Fruit fly (Drosophila melanogaster): ENCODE results near the gene CG33995.

Gene CG33995

DNA sequence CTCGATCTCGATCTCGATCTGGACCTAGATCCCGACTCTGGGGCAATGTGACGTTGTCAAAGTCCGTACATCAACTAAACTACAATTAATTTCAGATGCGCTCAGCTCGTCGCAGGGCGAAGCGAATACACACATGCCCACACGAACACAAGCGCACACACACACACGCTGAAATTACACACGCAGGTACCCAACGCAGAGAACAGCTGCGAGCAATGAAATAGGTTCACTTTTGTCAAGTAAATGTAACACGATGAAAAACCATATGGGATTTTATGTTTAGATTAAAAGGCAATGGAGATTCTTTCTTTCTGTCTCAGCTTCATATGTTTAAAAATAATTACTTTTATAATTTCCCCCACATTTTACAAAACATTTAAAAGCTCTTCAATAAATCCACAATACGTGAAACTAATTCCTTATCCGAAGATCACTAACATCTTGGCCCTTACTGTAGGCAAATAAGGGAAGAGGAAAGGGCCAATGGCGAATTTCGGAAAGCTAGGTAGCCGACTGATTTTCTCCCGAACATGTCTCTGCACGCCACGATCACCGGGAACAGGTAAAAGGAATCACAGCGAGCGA lies 42.7 kb upstream of the CG33995 start (continued):
- TF ChIP-seq CG11093 (GFP tag; IDR thresholded peaks at IDR 0.05): peak; percentile 76
- 0 out of 2 replicates have a peak, but pooled peaks have one; percentile 32 for TF ChIP-seq CG4360 (GFP tag; IDR thresholded peaks at IDR 0.05)
- TF ChIP-seq bowl (GFP tag; IDR thresholded peaks at IDR 0.05): peak; percentile 40; the same call in 1 of the 2 replicates
- TF ChIP-seq CG31224 (GFP tag; IDR thresholded peaks at IDR 0.05): peak; percentile 70
- no peak for TF ChIP-seq CG34224 (GFP tag; IDR thresholded peaks at IDR 0.05; ENCODE audit: partially characterized antibody)
- peak; percentile 73 for TF ChIP-seq CG4820 (GFP tag; optimal IDR thresholded peaks at IDR 0.05)
- peak; percentile 86 for TF ChIP-seq CG1233 (GFP tag; optimal IDR thresholded peaks at IDR 0.05)
- peak; percentile 87 for TF ChIP-seq vfl (GFP tag; optimal IDR thresholded peaks at IDR 0.05)
- peak; percentile 76 for TF ChIP-seq Fer3 (tag; optimal IDR thresholded peaks at IDR 0.05)
- peak; percentile 51 for TF ChIP-seq tx (GFP tag; optimal IDR thresholded peaks at IDR 0.05)
- TF ChIP-seq CG8388 (GFP tag; optimal IDR thresholded peaks at IDR 0.05): peak; percentile 82
- TF ChIP-seq Meics (GFP tag; optimal IDR thresholded peaks at IDR 0.05): peak; percentile 82
- TF ChIP-seq Camta (GFP tag; optimal IDR thresholded peaks at IDR 0.05): peak; percentile 72
- peak; percentile 56 for TF ChIP-seq wor (GFP tag; IDR thresholded peaks at IDR 0.05)
- TF ChIP-seq twi (tag; optimal IDR thresholded peaks at IDR 0.05): peak; percentile 89
- TF ChIP-seq CG42726 (GFP tag; IDR thresholded peaks at IDR 0.05; ENCODE audit: partially characterized antibody): no peak
- peak; percentile 54 for TF ChIP-seq CG12942 (GFP tag; optimal IDR thresholded peaks at IDR 0.05)
- no peak for TF ChIP-seq zen2 (GFP tag; IDR thresholded peaks at IDR 0.05; ENCODE audit: partially characterized antibody)
- TF ChIP-seq CG5180 (GFP tag; optimal IDR thresholded peaks at IDR 0.05): peak; percentile 72
- peak; percentile 83 for TF ChIP-seq fd102C (GFP tag; optimal IDR thresholded peaks at IDR 0.05)
- TF ChIP-seq tio (GFP tag; optimal IDR thresholded peaks at IDR 0.05): peak; percentile 85
- peak in 1 of 2 experiments; percentile 85 for TF ChIP-seq eve (GFP tag; optimal IDR thresholded peaks at IDR 0.05)
- peak; percentile 85 for TF ChIP-seq HHEX (GFP tag; optimal IDR thresholded peaks at IDR 0.05)
- TF ChIP-seq HmgZ (tag; optimal IDR thresholded peaks at IDR 0.05): peak; percentile 80
- peak; percentile 68; the same call in 2 of the 3 replicates for TF ChIP-seq CG2889 (GFP tag; IDR thresholded peaks at IDR 0.05)
- peak; percentile 92 for TF ChIP-seq CG17829 (tag; optimal IDR thresholded peaks at IDR 0.05)
- TF ChIP-seq slou (GFP tag; optimal IDR thresholded peaks at IDR 0.05): peak; percentile 44
- peak; percentile 17 for TF ChIP-seq gro (GFP tag; optimal IDR thresholded peaks at IDR 0.05)
- TF ChIP-seq CG7271 (tag; optimal IDR thresholded peaks at IDR 0.05): peak; percentile 58
- TF ChIP-seq ewg (GFP tag; optimal IDR thresholded peaks at IDR 0.05): peak; percentile 54
- peak; percentile 88 for TF ChIP-seq CG3281 (GFP tag; optimal IDR thresholded peaks at IDR 0.05)
- peak; percentile 65 for TF ChIP-seq CG33213 (GFP tag; optimal IDR thresholded peaks at IDR 0.05)
- peak; percentile 78 for TF ChIP-seq CG12299 (tag; optimal IDR thresholded peaks at IDR 0.05)
- TF ChIP-seq Dad (GFP tag; optimal IDR thresholded peaks at IDR 0.05): peak; percentile 53
- peak; percentile 86 for TF ChIP-seq lilli (GFP tag; optimal IDR thresholded peaks at IDR 0.05)
- TF ChIP-seq so (GFP tag; IDR thresholded peaks at IDR 0.05): peak; percentile 82
- TF ChIP-seq bsh (GFP tag; optimal IDR thresholded peaks at IDR 0.05): peak; percentile 75 to 83
- peak; percentile 58 for TF ChIP-seq wdn (GFP tag; IDR thresholded peaks at IDR 0.05)
- TF ChIP-seq CG1792 (GFP tag; optimal IDR thresholded peaks at IDR 0.05): peak; percentile 9
- TF ChIP-seq Hmx (GFP tag; optimal IDR thresholded peaks at IDR 0.05): peak; percentile 69
- TF ChIP-seq pnt (GFP tag; optimal IDR thresholded peaks at IDR 0.05): peak; percentile 73
- TF ChIP-seq CG13296 (GFP tag; optimal IDR thresholded peaks at IDR 0.05): peak; percentile 81
- peak; percentile 84 for TF ChIP-seq HLH3B (GFP tag; IDR thresholded peaks at IDR 0.05)
- TF ChIP-seq fd64A (GFP tag; optimal IDR thresholded peaks at IDR 0.05): no peak
- TF ChIP-seq ase (GFP tag; IDR thresholded peaks at IDR 0.05): peak; percentile 48; the same call in 2 of the 3 replicates
- TF ChIP-seq wek (GFP tag; optimal IDR thresholded peaks at IDR 0.05): no peak
- TF ChIP-seq H15 (GFP tag; IDR thresholded peaks at IDR 0.05): 0 out of 3 replicates have a peak, but pooled peaks have one; percentile 45
- peak; percentile 75 for TF ChIP-seq CG10543 (GFP tag; optimal IDR thresholded peaks at IDR 0.05)
- no peak for TF ChIP-seq CG17186 (GFP tag; optimal IDR thresholded peaks at IDR 0.05)

All from whole organism, embryonic.